Worm (Caenorhabditis elegans) whole organism, L1 larva: Measurements from ENCODE around the gene T19A5.3.
A peak's percentile ranks its signal among the peaks of the same experiment; 100 is the strongest.

Source experiments
- C16A3.4 ChIP-seq: fragments of 150-350 bp; optimal IDR thresholded peaks from 2 replicates; lab custom pipeline; 2014; ENCODE audit warnings: missing biosample characterization, missing genetic modification characterization
- aly-2 ChIP-seq: fragments of 150-350 bp; optimal IDR thresholded peaks from 2 replicates; lab custom pipeline; 2014; ENCODE audit warnings: missing biosample characterization, missing genetic modification characterization
- blmp-1 ChIP-seq: fragments of 150-350 bp; optimal IDR thresholded peaks from 2 replicates; lab custom pipeline; 2014; ENCODE audit warnings: missing biosample characterization, missing genetic modification characterization
- ceh-63 ChIP-seq: fragments of 200-800 bp; sonication (Bioruptor generic); optimal IDR thresholded peaks from 2 replicates; lab custom pipeline; 2018; ENCODE audit warnings: mild to moderate bottlenecking, missing genetic modification characterization, missing compliant biosample characterization
- ceh-8 ChIP-seq: fragments of 200-800 bp; sonication (Bioruptor generic); optimal IDR thresholded peaks from 2 replicates; lab custom pipeline; 2018; ENCODE audit warnings: mild to moderate bottlenecking, missing genetic modification characterization, moderate library complexity, missing compliant biosample characterization
- ceh-88 ChIP-seq: fragments of 200-800 bp; sonication (Bioruptor generic); IDR thresholded peaks from 2 replicates; pipeline ENCODE4 v1.3.6; 2022; ENCODE audit warnings: missing genetic modification characterization, missing compliant biosample characterization
- ceh-90 ChIP-seq: sonication (generic microtip); optimal IDR thresholded peaks from 2 replicates; lab custom pipeline; 2016; ENCODE audit warnings: missing genetic modification characterization, missing compliant biosample characterization
- ces-1 ChIP-seq: fragments of 150-350 bp; optimal IDR thresholded peaks from 2 replicates; lab custom pipeline; 2014; ENCODE audit warnings: missing biosample characterization, missing genetic modification reagents, missing genetic modification characterization
- efl-1 ChIP-seq, 4 experiments: fragments of 150-350 bp; optimal IDR thresholded peaks in 3 of 4; peaks in 1 of 4; 1 replicate in 1 of 4; 2 replicates in 3 of 4; lab custom pipeline; 2014; ENCODE audit warnings: missing biosample characterization in 2 of 4, missing genetic modification characterization in 2 of 4, missing genetic modification reagents in 2 of 4
- egl-27 ChIP-seq, 2 experiments: fragments of 150-350 bp in 1 of 2; sonication (generic microtip); optimal IDR thresholded peaks; 3 replicates each; lab custom pipeline; 2017 to 2018; ENCODE audit warnings: missing biosample characterization in 2 of 2, missing genetic modification characterization in 2 of 2, missing genetic modification reagents in 2 of 2
- elt-2 ChIP-seq: sonication (generic microtip); optimal IDR thresholded peaks from 2 replicates; lab custom pipeline; 2016; ENCODE audit warnings: missing genetic modification characterization, mild to moderate bottlenecking, inconsistent platforms, missing compliant biosample characterization, missing genetic modification reagents
- elt-3 ChIP-seq, 6 experiments: fragments of 150-350 bp in 1 of 6; sonication (generic microtip); optimal IDR thresholded peaks; 2 replicates each; lab custom pipeline; 2017 to 2018; ENCODE audit warnings: missing biosample characterization in 6 of 6, missing genetic modification characterization in 6 of 6, inconsistent platforms in 1 of 6
- ets-5 ChIP-seq: fragments of 200-800 bp; sonication (Bioruptor generic); IDR thresholded peaks from 2 replicates; pipeline ENCODE4 v1.3.6; 2022; ENCODE audit warnings: missing genetic modification characterization, missing compliant biosample characterization
- fkh-10 ChIP-seq: sonication (generic microtip); optimal IDR thresholded peaks from 2 replicates; lab custom pipeline; 2017; ENCODE audit warnings: missing biosample characterization, missing genetic modification reagents, missing genetic modification characterization
- fkh-4 ChIP-seq: sonication (generic microtip); optimal IDR thresholded peaks from 2 replicates; lab custom pipeline; 2016; ENCODE audit warnings: missing compliant biosample characterization, missing genetic modification characterization, borderline replicate concordance
- fkh-8 ChIP-seq: sonication (generic microtip); optimal IDR thresholded peaks from 2 replicates; lab custom pipeline; 2016; ENCODE audit warnings: mild to moderate bottlenecking, missing genetic modification characterization, missing compliant biosample characterization
- fos-1 ChIP-seq: fragments of 150-350 bp; optimal IDR thresholded peaks from 2 replicates; lab custom pipeline; 2014; ENCODE audit warnings: missing biosample characterization, missing genetic modification characterization
- grh-1 ChIP-seq: fragments of 200-800 bp; sonication (Bioruptor generic); IDR thresholded peaks from 2 replicates; pipeline ENCODE4 v1.3.6; 2022; ENCODE audit warnings: missing genetic modification reagents, missing genetic modification characterization, missing compliant biosample characterization
- hlh-4 ChIP-seq: sonication (generic microtip); optimal IDR thresholded peaks from 2 replicates; lab custom pipeline; 2016; ENCODE audit warnings: mild to moderate bottlenecking, missing genetic modification characterization, missing compliant biosample characterization
- hpl-2 ChIP-seq: fragments of 150-350 bp; optimal IDR thresholded peaks from 2 replicates; lab custom pipeline; 2014; ENCODE audit warnings: missing biosample characterization, missing genetic modification reagents, missing genetic modification characterization
- jun-1 ChIP-seq: fragments of 150-350 bp; optimal IDR thresholded peaks from 2 replicates; lab custom pipeline; 2014; ENCODE audit warnings: missing biosample characterization, missing genetic modification reagents, missing genetic modification characterization
- lin-14 ChIP-seq: fragments of 200-800 bp; sonication (Bioruptor generic); optimal IDR thresholded peaks from 2 replicates; lab custom pipeline; 2018; ENCODE audit warnings: mild to moderate bottlenecking, missing genetic modification characterization, moderate library complexity, missing compliant biosample characterization
- lin-35 ChIP-seq, 2 experiments: fragments of 150-350 bp; optimal IDR thresholded peaks; 2 replicates each; lab custom pipeline; 2014; ENCODE audit warnings: missing biosample characterization in 2 of 2, missing genetic modification characterization in 2 of 2, missing genetic modification reagents in 2 of 2
- lir-3 ChIP-seq: sonication (generic microtip); optimal IDR thresholded peaks from 2 replicates; lab custom pipeline; 2016; ENCODE audit warnings: mild to moderate bottlenecking, missing genetic modification characterization, moderate library complexity, missing compliant biosample characterization; ENCODE audit not compliant: poor library complexity
- mab-9 ChIP-seq: fragments of 200-800 bp; sonication (Bioruptor generic); IDR thresholded peaks from 2 replicates; pipeline ENCODE4 v1.3.6; 2022; ENCODE audit warnings: missing genetic modification reagents, missing genetic modification characterization, missing compliant biosample characterization
- mdl-1 ChIP-seq, 2 experiments: fragments of 150-350 bp; optimal IDR thresholded peaks; 2 replicates each; lab custom pipeline; 2014 to 2017; ENCODE audit warnings: missing biosample characterization in 2 of 2, missing genetic modification characterization in 2 of 2, inconsistent platforms in 1 of 2
- mep-1 ChIP-seq: fragments of 150-350 bp; optimal IDR thresholded peaks from 2 replicates; lab custom pipeline; 2014; ENCODE audit warnings: missing biosample characterization, missing genetic modification characterization
- nhr-11 ChIP-seq: fragments of 150-350 bp; optimal IDR thresholded peaks from 2 replicates; lab custom pipeline; 2014; ENCODE audit warnings: missing biosample characterization, missing genetic modification characterization
- nhr-20 ChIP-seq: sonication (generic microtip); optimal IDR thresholded peaks from 2 replicates; lab custom pipeline; 2016; ENCODE audit warnings: mild to moderate bottlenecking, missing genetic modification characterization, missing compliant biosample characterization
- nhr-237 ChIP-seq: fragments of 150-350 bp; optimal IDR thresholded peaks from 2 replicates; lab custom pipeline; 2014; ENCODE audit warnings: missing biosample characterization, missing genetic modification characterization
- nhr-28 ChIP-seq: fragments of 150-350 bp; optimal IDR thresholded peaks from 2 replicates; lab custom pipeline; 2014; ENCODE audit warnings: missing biosample characterization, missing genetic modification characterization
- nhr-71 ChIP-seq: sonication (generic microtip); optimal IDR thresholded peaks from 2 replicates; lab custom pipeline; 2016; ENCODE audit warnings: mild to moderate bottlenecking, missing genetic modification characterization, moderate library complexity, missing compliant biosample characterization
- nhr-77 ChIP-seq: fragments of 150-350 bp; optimal IDR thresholded peaks from 2 replicates; lab custom pipeline; 2014; ENCODE audit warnings: missing biosample characterization, missing genetic modification characterization
- nhr-84 ChIP-seq: sonication (generic microtip); optimal IDR thresholded peaks from 2 replicates; lab custom pipeline; 2017; ENCODE audit warnings: missing biosample characterization, missing genetic modification characterization
- nhr-85 ChIP-seq: sonication (generic microtip); peaks from one replicate; lab custom pipeline; 2016; ENCODE audit warnings: missing genetic modification characterization, inconsistent platforms, missing compliant biosample characterization
- pag-3 ChIP-seq: sonication (generic microtip); optimal IDR thresholded peaks from 2 replicates; lab custom pipeline; 2017; ENCODE audit warnings: missing genetic modification characterization, mild to moderate bottlenecking, missing compliant biosample characterization, antibody characterized with exemption, borderline replicate concordance; ENCODE audit not compliant: insufficient read depth
- rnt-1 ChIP-seq: sonication (generic microtip); optimal IDR thresholded peaks from 2 replicates; lab custom pipeline; 2016; ENCODE audit warnings: mild to moderate bottlenecking, missing genetic modification characterization, moderate library complexity, missing compliant biosample characterization
- skn-1 ChIP-seq: fragments of 150-350 bp; optimal IDR thresholded peaks from 2 replicates; lab custom pipeline; 2014; ENCODE audit warnings: missing biosample characterization, missing genetic modification characterization
- snu-23 ChIP-seq: sonication (generic microtip); optimal IDR thresholded peaks from 2 replicates; lab custom pipeline; 2016; ENCODE audit warnings: missing genetic modification characterization, missing compliant biosample characterization
- swsn-7 ChIP-seq: sonication (generic microtip); optimal IDR thresholded peaks from 2 replicates; lab custom pipeline; 2016; ENCODE audit warnings: missing genetic modification characterization, missing compliant biosample characterization
- tbx-2 ChIP-seq: sonication (generic microtip); optimal IDR thresholded peaks from 2 replicates; lab custom pipeline; 2016; ENCODE audit warnings: missing genetic modification characterization, missing compliant biosample characterization
- tlp-1 ChIP-seq: fragments of 150-350 bp; optimal IDR thresholded peaks from 2 replicates; lab custom pipeline; 2014; ENCODE audit warnings: missing biosample characterization, missing genetic modification characterization
- unc-130 ChIP-seq: fragments of 150-350 bp; optimal IDR thresholded peaks from 2 replicates; lab custom pipeline; 2017; ENCODE audit warnings: missing biosample characterization, missing genetic modification characterization, inconsistent platforms
- unc-62 ChIP-seq: fragments of 150-350 bp; optimal IDR thresholded peaks from 2 replicates; lab custom pipeline; 2014; ENCODE audit warnings: missing biosample characterization, missing genetic modification reagents, missing genetic modification characterization
- unc-86 ChIP-seq: sonication (generic microtip); optimal IDR thresholded peaks from 2 replicates; lab custom pipeline; 2016; ENCODE audit warnings: missing genetic modification characterization, missing compliant biosample characterization
- unc-98 ChIP-seq: fragments of 200-800 bp; sonication (Bioruptor generic); IDR thresholded peaks from 2 replicates; pipeline ENCODE4 v1.3.6; 2022; ENCODE audit warnings: missing genetic modification characterization, missing compliant biosample characterization
- vab-15 ChIP-seq: sonication (generic microtip); optimal IDR thresholded peaks from 2 replicates; lab custom pipeline; 2017; ENCODE audit warnings: missing genotype, mild to moderate bottlenecking, missing genetic modification characterization, missing compliant biosample characterization
- xbp-1 ChIP-seq: sonication (generic microtip); optimal IDR thresholded peaks from 2 replicates; lab custom pipeline; 2016; ENCODE audit warnings: missing genetic modification characterization, missing compliant biosample characterization
- ztf-4 ChIP-seq: fragments of 150-350 bp; optimal IDR thresholded peaks from 2 replicates; lab custom pipeline; 2014; ENCODE audit warnings: missing biosample characterization, missing genetic modification characterization

T19A5.3 gene

ce11 chrV:8935104-8935503 lies 8.8 kb downstream of the T19A5.3 start:
- TF ChIP-seq tbx-2 (tag; lab: Kevin White, UChicago): peak; percentile 21
- no peak for TF ChIP-seq jun-1
- TF ChIP-seq nhr-71: peak; percentile 57
- TF ChIP-seq lin-35 (GFP tag; optimal IDR thresholded peaks at IDR 0.05; lab: Kevin White, UChicago): peak; percentile 8 to 46
- peak in 1 of 6 experiments; percentile 38 for TF ChIP-seq elt-3 (tag; optimal IDR thresholded peaks at IDR 0.05; lab: Kevin White, UChicago)
- TF ChIP-seq unc-130 (tag; lab: Kevin White, UChicago): peak; percentile 17
- TF ChIP-seq fkh-4 (tag; lab: Kevin White, UChicago): no peak
- peak; percentile 22 for TF ChIP-seq swsn-7
- TF ChIP-seq mep-1 (tag; lab: Kevin White, UChicago): peak; percentile 34
- TF ChIP-seq nhr-28 (tag; lab: Kevin White, UChicago): no peak
- peak; percentile 73 for TF ChIP-seq blmp-1 (tag; lab: Kevin White, UChicago)
- no peak for TF ChIP-seq fos-1 (tag; lab: Kevin White, UChicago)
- TF ChIP-seq lin-14 (GFP tag; lab: Kevin White, UChicago): peak; percentile 63
- TF ChIP-seq nhr-20: peak; percentile 61
- no peak for TF ChIP-seq ceh-8
- TF ChIP-seq mab-9 (GFP tag; lab: Robert Waterston, UW): no peak
- peak; percentile 92 for TF ChIP-seq nhr-85
- TF ChIP-seq elt-2 (tag; lab: Kevin White, UChicago): no peak
- TF ChIP-seq skn-1 (tag; lab: Kevin White, UChicago): peak; percentile 17
- TF ChIP-seq snu-23 (GFP tag; lab: Kevin White, UChicago): peak; percentile 66
- no peak for TF ChIP-seq pag-3 (tag; lab: Kevin White, UChicago)

ce11 chrV:8934264-8934663 lies 9.6 kb downstream of the T19A5.3 start:
- TF ChIP-seq nhr-77 (no peak), pag-3 (tag; lab: Kevin White, UChicago) (no peak), hlh-4 (tag; lab: Kevin White, UChicago) (no peak), ceh-63 (no peak), mdl-1 (tag; optimal IDR thresholded peaks at IDR 0.05; lab: Kevin White, UChicago) (no peak), nhr-71 (no peak), C16A3.4 (no peak), ceh-8 (no peak), lin-14 (GFP tag; lab: Kevin White, UChicago) (peak; percentile 40), tbx-2 (tag; lab: Kevin White, UChicago) (no peak), aly-2 (tag; lab: Kevin White, UChicago) (no peak), fkh-8 (tag; lab: Kevin White, UChicago) (no peak), ceh-90 (tag; lab: Kevin White, UChicago) (no peak), efl-1 (optimal IDR thresholded peaks at IDR 0.05; lab: Kevin White, UChicago) (no peak), efl-1 (GFP tag; optimal IDR thresholded peaks at IDR 0.05 in 1 of 2; lab: Kevin White, UChicago) (peak in 1 of 2 experiments; percentile 51), jun-1 (peak; percentile 25), grh-1 (no peak), xbp-1 (tag; lab: Kevin White, UChicago) (no peak), hpl-2 (GFP tag; lab: Kevin White, UChicago) (no peak), ceh-88 (GFP tag; lab: Robert Waterston, UW) (no peak), unc-86 (tag; lab: Kevin White, UChicago) (no peak), tlp-1 (tag; lab: Kevin White, UChicago) (no peak), elt-2 (tag; lab: Kevin White, UChicago) (peak; percentile 4), unc-62 (GFP tag; lab: Kevin White, UChicago) (no peak), mep-1 (tag; lab: Kevin White, UChicago) (no peak), lir-3 (no peak), ztf-4 (tag; lab: Kevin White, UChicago) (no peak), nhr-84 (no peak), fos-1 (tag; lab: Kevin White, UChicago) (no peak), fkh-10 (GFP tag; lab: Kevin White, UChicago) (no peak), nhr-11 (no peak), vab-15 (tag; lab: Kevin White, UChicago) (no peak), ces-1 (GFP tag; lab: Kevin White, UChicago) (no peak), unc-98 (GFP tag; lab: Robert Waterston, UW) (no peak), blmp-1 (tag; lab: Kevin White, UChicago) (peak; percentile 52), egl-27 (tag; optimal IDR thresholded peaks at IDR 0.05; lab: Kevin White, UChicago) (no peak), nhr-237 (no peak), lin-35 (GFP tag; optimal IDR thresholded peaks at IDR 0.05; lab: Kevin White, UChicago) (peak in 1 of 2 experiments; percentile 7), ets-5 (GFP tag; lab: Robert Waterston, UW) (no peak), swsn-7 (no peak), rnt-1 (no peak), skn-1 (tag; lab: Kevin White, UChicago) (no peak)
